Worm (Caenorhabditis elegans): Measurements from ENCODE around the gene F38C2.4.

DNA sequence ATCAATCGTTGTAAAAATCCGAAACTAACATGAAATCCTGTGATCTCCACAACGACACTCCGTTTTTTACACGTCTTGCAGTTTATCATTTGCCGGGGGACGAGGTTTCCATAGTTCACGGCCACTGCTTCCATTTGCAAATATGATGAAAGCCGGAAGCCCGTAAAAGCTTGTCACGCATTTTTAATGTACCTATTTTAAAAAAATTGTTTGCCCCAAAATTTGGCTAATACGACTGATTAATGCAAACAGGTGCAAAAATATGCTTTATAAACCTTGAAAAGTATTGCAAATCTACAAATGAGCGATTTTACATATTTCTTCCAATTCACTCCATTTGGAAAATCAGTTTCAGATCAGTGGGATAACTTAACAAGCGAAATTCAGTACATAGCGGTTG, 49.8 kb downstream of the F38C2.4 start, which contains the start of gene srz-61:
- TF ChIP-seq unc-62 (GFP tag; optimal IDR thresholded peaks at IDR 0.05) (no peak), ztf-11 (tag; optimal IDR thresholded peaks at IDR 0.05) (no peak), lsy-2 (tag; optimal IDR thresholded peaks at IDR 0.05) (no peak), pha-4 (tag; optimal IDR thresholded peaks at IDR 0.05) (no peak), zip-8 (tag; optimal IDR thresholded peaks at IDR 0.05) (no peak), mep-1 (tag; optimal IDR thresholded peaks at IDR 0.05) (no peak), elt-1 (tag; optimal IDR thresholded peaks at IDR 0.05; ENCODE audit: borderline replicate concordance, insufficient read depth) (no peak), blmp-1 (tag; optimal IDR thresholded peaks at IDR 0.05) (no peak), nhr-237 (tag; optimal IDR thresholded peaks at IDR 0.05) (no peak), nhr-28 (tag; optimal IDR thresholded peaks at IDR 0.05) (no peak), unc-39 (tag; optimal IDR thresholded peaks at IDR 0.05) (no peak)

All from whole organism, mixed stage, embryonic.